Comparison of ENCODE assay signal across 6 fruit fly cellular contexts in genomic region chrX:522357-523043, dm6.
TF ChIP-seq lines count a peak whose summit lies in the region.

No protein-coding gene starts in this region.

- no peak for TF ChIP-seq CTCF in whole organism, embryonic (GFP tag; optimal IDR thresholded peaks at IDR 0.05; lab: Kevin White, UChicago)

TF ChIP-seq in whole organism, 6 proteins besides CTCF, POLR2A, EP300 and RAD21:
- TF ChIP-seq usp (GFP tag; optimal IDR thresholded peaks at IDR 0.05; lab: Kevin White, UChicago) (no peak), Dll (optimal IDR thresholded peaks at IDR 0.05; lab: Kevin White, UChicago) (peak; percentile 44), EcR (GFP tag; optimal IDR thresholded peaks at IDR 0.05; lab: Kevin White, UChicago) (peak in 1 of 2 experiments; percentile 63)

TF ChIP-seq in whole organism, adult, 20 proteins besides CTCF, POLR2A, EP300 and RAD21 (continues in another document):
- TF ChIP-seq CG5204 (GFP tag; optimal IDR thresholded peaks at IDR 0.05; lab: Kevin White, UChicago), result peak; percentile 90
- peak; percentile 83 for TF ChIP-seq ovo (GFP tag; optimal IDR thresholded peaks at IDR 0.05; lab: Kevin White, UChicago)
- TF ChIP-seq toe (GFP tag; optimal IDR thresholded peaks at IDR 0.05; lab: Kevin White, UChicago), result peak; percentile 83
- peak; percentile 79 for TF ChIP-seq CG7045 (GFP tag; optimal IDR thresholded peaks at IDR 0.05; lab: Kevin White, UChicago)
- TF ChIP-seq cic (GFP tag; optimal IDR thresholded peaks at IDR 0.05; lab: Kevin White, UChicago), result peak; percentile 76
- peak; percentile 88 for TF ChIP-seq kay (GFP tag; lab: Kevin White, UChicago; ENCODE audit: borderline replicate concordance)
- TF ChIP-seq CG12768 (GFP tag; optimal IDR thresholded peaks at IDR 0.05; lab: Kevin White, UChicago), result peak; percentile 81
- peak; percentile 61 for TF ChIP-seq Crg-1 (GFP tag; optimal IDR thresholded peaks at IDR 0.05; lab: Kevin White, UChicago)
- no peak for TF ChIP-seq cnc (optimal IDR thresholded peaks at IDR 0.05; lab: Kevin White, UChicago)
- peak; percentile 81 for TF ChIP-seq bab1 (GFP tag; optimal IDR thresholded peaks at IDR 0.05; lab: Kevin White, UChicago)
- TF ChIP-seq Hr96 (GFP tag; optimal IDR thresholded peaks at IDR 0.05; lab: Kevin White, UChicago), result peak; percentile 95
- TF ChIP-seq CG7101 (tag; optimal IDR thresholded peaks at IDR 0.05; lab: Kevin White, UChicago), result peak; percentile 92
- peak; percentile 93 for TF ChIP-seq CG1620 (GFP tag; optimal IDR thresholded peaks at IDR 0.05; lab: Kevin White, UChicago)
- peak; percentile 83 for TF ChIP-seq CG33017 (tag; optimal IDR thresholded peaks at IDR 0.05; lab: Kevin White, UChicago)
- peak; percentile 74 for TF ChIP-seq CG11617 (GFP tag; optimal IDR thresholded peaks at IDR 0.05; lab: Kevin White, UChicago)
- peak; percentile 90 for TF ChIP-seq Mnt (GFP tag; optimal IDR thresholded peaks at IDR 0.05; lab: Kevin White, UChicago)
- peak; percentile 84 for TF ChIP-seq CG14711 (tag; optimal IDR thresholded peaks at IDR 0.05; lab: Kevin White, UChicago)

TF ChIP-seq in whole organism, embryonic, 481 proteins besides CTCF, POLR2A, EP300 and RAD21 (continues in another document):
- TF ChIP-seq CG12219 (GFP tag; optimal IDR thresholded peaks at IDR 0.05; lab: Kevin White, UChicago) (peak; percentile 77), sim (GFP tag; IDR thresholded peaks at IDR 0.05; lab: Robert Waterston, UW) (no peak), CG7963 (GFP tag; IDR thresholded peaks at IDR 0.05; lab: Robert Waterston, UW; ENCODE audit: partially characterized antibody) (no peak), CG33213 (GFP tag; optimal IDR thresholded peaks at IDR 0.05; lab: Kevin White, UChicago) (peak; percentile 81), Jarid2 (GFP tag; optimal IDR thresholded peaks at IDR 0.05; lab: Kevin White, UChicago) (peak; percentile 14), CG12769 (tag; optimal IDR thresholded peaks at IDR 0.05; lab: Kevin White, UChicago) (peak; percentile 97), bigmax (GFP tag; optimal IDR thresholded peaks at IDR 0.05; lab: Kevin White, UChicago) (peak; percentile 22), cg (GFP tag; optimal IDR thresholded peaks at IDR 0.05; lab: Kevin White, UChicago) (peak; percentile 86), CG17385 (GFP tag; optimal IDR thresholded peaks at IDR 0.05; lab: Kevin White, UChicago) (peak; percentile 69), CG4617 (GFP tag; optimal IDR thresholded peaks at IDR 0.05; lab: Kevin White, UChicago; ENCODE audit: borderline replicate concordance) (peak; percentile 38), CG11247 (GFP tag; IDR thresholded peaks at IDR 0.05; lab: Robert Waterston, UW) (peak; percentile 89), pan (optimal IDR thresholded peaks at IDR 0.05; lab: Kevin White, UChicago) (no peak), pan (GFP tag; optimal IDR thresholded peaks at IDR 0.05 in 1 of 2, IDR thresholded peaks at IDR 0.05 in 1 of 2) (peak in 1 of 2 experiments; percentile 89), YL-1 (GFP tag; optimal IDR thresholded peaks at IDR 0.05; lab: Kevin White, UChicago) (peak; percentile 9), CG10267 (tag; optimal IDR thresholded peaks at IDR 0.05; lab: Kevin White, UChicago) (peak; percentile 44), Vsx1 (GFP tag; optimal IDR thresholded peaks at IDR 0.05; lab: Kevin White, UChicago) (peak; percentile 32), CG9876 (GFP tag; optimal IDR thresholded peaks at IDR 0.05; lab: Kevin White, UChicago) (peak; percentile 82)

TF ChIP-seq in whole organism, prepupa, 60 proteins besides CTCF, POLR2A, EP300 and RAD21 (continues in another document):
- peak; percentile 47 to 59 for TF ChIP-seq ss (GFP tag; optimal IDR thresholded peaks at IDR 0.05; lab: Kevin White, UChicago)
- peak; percentile 61 for TF ChIP-seq dac (GFP tag; optimal IDR thresholded peaks at IDR 0.05; lab: Kevin White, UChicago)
- TF ChIP-seq Hr38 (GFP tag; optimal IDR thresholded peaks at IDR 0.05; lab: Kevin White, UChicago), result peak; percentile 59
- peak; percentile 74 for TF ChIP-seq cyc (GFP tag; optimal IDR thresholded peaks at IDR 0.05; lab: Kevin White, UChicago)
- peak; percentile 61 for TF ChIP-seq achi (GFP tag; optimal IDR thresholded peaks at IDR 0.05; lab: Kevin White, UChicago)
- TF ChIP-seq acj6 (GFP tag; optimal IDR thresholded peaks at IDR 0.05; lab: Kevin White, UChicago), result peak; percentile 73
- peak; percentile 51 for TF ChIP-seq CG11902 (GFP tag; optimal IDR thresholded peaks at IDR 0.05; lab: Kevin White, UChicago)
- peak; percentile 84 for TF ChIP-seq lz (GFP tag; optimal IDR thresholded peaks at IDR 0.05; lab: Kevin White, UChicago)
- TF ChIP-seq Sox15 (GFP tag; optimal IDR thresholded peaks at IDR 0.05; lab: Kevin White, UChicago), result peak; percentile 59
- peak; percentile 81 for TF ChIP-seq esn (GFP tag; optimal IDR thresholded peaks at IDR 0.05; lab: Kevin White, UChicago)
- TF ChIP-seq CG8319 (GFP tag; optimal IDR thresholded peaks at IDR 0.05; lab: Kevin White, UChicago), result peak; percentile 58
- no peak for TF ChIP-seq fd85E (GFP tag; optimal IDR thresholded peaks at IDR 0.05; lab: Kevin White, UChicago)
- peak; percentile 50 for TF ChIP-seq CG4318 (GFP tag; optimal IDR thresholded peaks at IDR 0.05; lab: Kevin White, UChicago)
- peak; percentile 77 for TF ChIP-seq Hr39 (GFP tag; optimal IDR thresholded peaks at IDR 0.05; lab: Kevin White, UChicago)
- peak; percentile 45 for TF ChIP-seq CG15336 (GFP tag; IDR thresholded peaks at IDR 0.05; lab: Robert Waterston, UW)
- peak; percentile 55; the same call in 1 of the 3 replicates for TF ChIP-seq CG8119 (GFP tag; IDR thresholded peaks at IDR 0.05; lab: Robert Waterston, UW)
- TF ChIP-seq Blimp-1 (GFP tag; optimal IDR thresholded peaks at IDR 0.05; lab: Kevin White, UChicago), result no peak
- TF ChIP-seq dsx (GFP tag; optimal IDR thresholded peaks at IDR 0.05; lab: Kevin White, UChicago; ENCODE audit: poor library complexity, severe bottlenecking), result peak; percentile 45

TF ChIP-seq in whole organism, pupa, 21 proteins besides CTCF, POLR2A, EP300 and RAD21 (continues in another document):
- TF ChIP-seq CG14655 (GFP tag; optimal IDR thresholded peaks at IDR 0.05; lab: Kevin White, UChicago) (peak; percentile 58), gl (tag; optimal IDR thresholded peaks at IDR 0.05; lab: Kevin White, UChicago) (peak; percentile 24), rn (GFP tag; IDR thresholded peaks at IDR 0.05; lab: Robert Waterston, UW) (no peak), CG17806 (tag; optimal IDR thresholded peaks at IDR 0.05; lab: Kevin White, UChicago) (peak; percentile 19), CG32121 (GFP tag; IDR thresholded peaks at IDR 0.05; lab: Robert Waterston, UW) (peak; percentile 85), Pif1A (GFP tag; optimal IDR thresholded peaks at IDR 0.05; lab: Kevin White, UChicago) (peak; percentile 69), fd96Ca (GFP tag; IDR thresholded peaks at IDR 0.05; lab: Robert Waterston, UW) (peak; percentile 88), CG34367 (tag; optimal IDR thresholded peaks at IDR 0.05; lab: Kevin White, UChicago) (peak; percentile 54), CG4496 (GFP tag; IDR thresholded peaks at IDR 0.05; lab: Robert Waterston, UW) (peak; percentile 87), Snoo (tag; optimal IDR thresholded peaks at IDR 0.05; lab: Kevin White, UChicago) (peak; percentile 63), CG15710 (tag; optimal IDR thresholded peaks at IDR 0.05; lab: Kevin White, UChicago) (peak; percentile 35), CG9948 (tag; optimal IDR thresholded peaks at IDR 0.05; lab: Kevin White, UChicago) (peak; percentile 27), Ets98B (GFP tag; IDR thresholded peaks at IDR 0.05; lab: Robert Waterston, UW) (peak; percentile 92), CG12605 (GFP tag; IDR thresholded peaks at IDR 0.05; lab: Robert Waterston, UW) (peak; percentile 66; the same call in 1 of the 2 replicates), D1 (tag; optimal IDR thresholded peaks at IDR 0.05; lab: Kevin White, UChicago) (no peak), CG8301 (tag; optimal IDR thresholded peaks at IDR 0.05; lab: Kevin White, UChicago) (peak; percentile 23), CG10348 (GFP tag; IDR thresholded peaks at IDR 0.05; lab: Robert Waterston, UW) (peak; percentile 30; the same call in 1 of the 2 replicates), CG8159 (tag; optimal IDR thresholded peaks at IDR 0.05; lab: Kevin White, UChicago) (peak; percentile 45), EcR (GFP tag; optimal IDR thresholded peaks at IDR 0.05; lab: Kevin White, UChicago) (peak; percentile 49), CG13204 (GFP tag; optimal IDR thresholded peaks at IDR 0.05; lab: Kevin White, UChicago) (peak; percentile 56)

TF ChIP-seq in whole organism, wandering third instar larva, 38 proteins besides CTCF, POLR2A, EP300 and RAD21 (continues in another document):
- TF ChIP-seq foxo (GFP tag; optimal IDR thresholded peaks at IDR 0.05; lab: Kevin White, UChicago) (peak; percentile 23 to 95), Rel (GFP tag; optimal IDR thresholded peaks at IDR 0.05; lab: Kevin White, UChicago) (no peak), Rel (tag; optimal IDR thresholded peaks at IDR 0.05; lab: Kevin White, UChicago) (peak; percentile 57), CrebA (GFP tag; optimal IDR thresholded peaks at IDR 0.05; lab: Kevin White, UChicago; ENCODE audit: borderline replicate concordance) (no peak), Myc (optimal IDR thresholded peaks at IDR 0.05; lab: Kevin White, UChicago) (no peak), Hnf4 (GFP tag; optimal IDR thresholded peaks at IDR 0.05; lab: Kevin White, UChicago) (peak; percentile 93), Mio (GFP tag; optimal IDR thresholded peaks at IDR 0.05; lab: Kevin White, UChicago) (peak; percentile 50), rgr (GFP tag; optimal IDR thresholded peaks at IDR 0.05; lab: Kevin White, UChicago) (peak; percentile 93), sv (GFP tag; optimal IDR thresholded peaks at IDR 0.05; lab: Kevin White, UChicago) (peak; percentile 88), HLH106 (tag; optimal IDR thresholded peaks at IDR 0.05; lab: Kevin White, UChicago) (peak; percentile 77), CG9705 (GFP tag; optimal IDR thresholded peaks at IDR 0.05; lab: Kevin White, UChicago) (peak; percentile 52), brk (GFP tag; optimal IDR thresholded peaks at IDR 0.05; lab: Kevin White, UChicago) (peak; percentile 83), fru (GFP tag; optimal IDR thresholded peaks at IDR 0.05; lab: Kevin White, UChicago) (peak; percentile 88), OdsH (GFP tag; optimal IDR thresholded peaks at IDR 0.05; lab: Kevin White, UChicago) (peak; percentile 85), Vsx2 (GFP tag; optimal IDR thresholded peaks at IDR 0.05; lab: Kevin White, UChicago; ENCODE audit: partially characterized antibody) (no peak), Dif (GFP tag; optimal IDR thresholded peaks at IDR 0.05; lab: Kevin White, UChicago; ENCODE audit: partially characterized antibody) (peak; percentile 76), dl (GFP tag; optimal IDR thresholded peaks at IDR 0.05; lab: Kevin White, UChicago; ENCODE audit: insufficient read depth in 1 of 2, partially characterized antibody in 2 of 2) (peak in 1 of 2 experiments; percentile 70), Sp1 (GFP tag; optimal IDR thresholded peaks at IDR 0.05; lab: Kevin White, UChicago) (peak; percentile 74), psq (GFP tag; optimal IDR thresholded peaks at IDR 0.05; lab: Kevin White, UChicago) (peak; percentile 71), tai (GFP tag; optimal IDR thresholded peaks at IDR 0.05; lab: Kevin White, UChicago) (peak; percentile 93), Dfd (GFP tag; optimal IDR thresholded peaks at IDR 0.05; lab: Kevin White, UChicago) (no peak)
